Fruit fly (Drosophila melanogaster) S2 (cell line): ENCODE data around the gene CG11600.

Source experiments
- CG8478 ChIP-seq: fragments of >200 bp; optimal IDR thresholded peaks from 2 replicates; lab custom pipeline; 2018
- CTCF ChIP-seq, 2 experiments: fragments of >200 bp; optimal IDR thresholded peaks; 2 replicates each; lab custom pipeline; 2018

- TF ChIP-seq CTCF (optimal IDR thresholded peaks at IDR 0.05; lab: Kevin White, UChicago) = no peak
- TF ChIP-seq CG8478 = no peak
These were observed 3.3 kb upstream of the CG11600 start, which contains the start of gene CG18530 for dm6 chr3R:12633059-12633458.
